Fruit fly (Drosophila melanogaster): ENCODE results near the gene ko.

Gene ko

dm6 chr3L:21037404-21037803, 93.6 kb downstream of the ko start (continued):
- TF ChIP-seq Mes4 (GFP tag; optimal IDR thresholded peaks at IDR 0.05), result peak; percentile 26
- no peak for TF ChIP-seq CG7963 (GFP tag; IDR thresholded peaks at IDR 0.05; ENCODE audit: partially characterized antibody)
- no peak for TF ChIP-seq inv (GFP tag; IDR thresholded peaks at IDR 0.05; ENCODE audit: partially characterized antibody)
- TF ChIP-seq eyg (GFP tag; optimal IDR thresholded peaks at IDR 0.05), result peak; percentile 32
- peak; percentile 69; the same call in 1 of the 2 replicates for TF ChIP-seq Drgx (GFP tag; IDR thresholded peaks at IDR 0.05)
- peak; percentile 82 for TF ChIP-seq az2 (GFP tag; optimal IDR thresholded peaks at IDR 0.05)
- TF ChIP-seq luna (GFP tag; optimal IDR thresholded peaks at IDR 0.05), result no peak
- peak; percentile 89 for TF ChIP-seq PHDP (tag; optimal IDR thresholded peaks at IDR 0.05)
- peak; percentile 77 for TF ChIP-seq dysf (GFP tag; IDR thresholded peaks at IDR 0.05)
- TF ChIP-seq CG1602 (GFP tag; optimal IDR thresholded peaks at IDR 0.05), result peak; percentile 75
- peak; percentile 31 for TF ChIP-seq btn (GFP tag; optimal IDR thresholded peaks at IDR 0.05)
- TF ChIP-seq HmgZ (tag; optimal IDR thresholded peaks at IDR 0.05), result peak; percentile 77
- peak; percentile 56 for TF ChIP-seq mam (GFP tag; optimal IDR thresholded peaks at IDR 0.05)
- TF ChIP-seq MBD-R2 (GFP tag; IDR thresholded peaks at IDR 0.05), result peak; percentile 49; the same call in 1 of the 2 replicates
- no peak for TF ChIP-seq sna (GFP tag; IDR thresholded peaks at IDR 0.05; ENCODE audit: partially characterized antibody)
- TF ChIP-seq CG1603 (tag; optimal IDR thresholded peaks at IDR 0.05), result peak; percentile 62
- TF ChIP-seq jing (GFP tag; optimal IDR thresholded peaks at IDR 0.05), result peak; percentile 51
- no peak for TF ChIP-seq bigmax (GFP tag; optimal IDR thresholded peaks at IDR 0.05)
- no peak for TF ChIP-seq CG4404 (GFP tag; IDR thresholded peaks at IDR 0.05)
- peak; percentile 86 for TF ChIP-seq Xrp1 (GFP tag; IDR thresholded peaks at IDR 0.05)
- TF ChIP-seq Nf-YA (GFP tag; IDR thresholded peaks at IDR 0.05), result no peak
- TF ChIP-seq esg (GFP tag; conservative IDR thresholded peaks at IDR 0.05), result peak; percentile 76
- no peak for TF ChIP-seq Doc3 (GFP tag; IDR thresholded peaks at IDR 0.05; ENCODE audit: partially characterized antibody)
- TF ChIP-seq gce (GFP tag; IDR thresholded peaks at IDR 0.05), result no peak
- peak; percentile 61 for TF ChIP-seq CrebB (tag; optimal IDR thresholded peaks at IDR 0.05)
- TF ChIP-seq oc (tag; optimal IDR thresholded peaks at IDR 0.05), result peak; percentile 84
- TF ChIP-seq grn (GFP tag; optimal IDR thresholded peaks at IDR 0.05), result no peak
- peak; percentile 92 for TF ChIP-seq gem (tag; optimal IDR thresholded peaks at IDR 0.05)
- peak; percentile 88 for TF ChIP-seq vvl (GFP tag; IDR thresholded peaks at IDR 0.05)
- TF ChIP-seq CG12942 (GFP tag; optimal IDR thresholded peaks at IDR 0.05), result peak; percentile 74
- TF ChIP-seq Sry-δ (GFP tag; optimal IDR thresholded peaks at IDR 0.05), result peak; percentile 29
- TF ChIP-seq CG4282 (GFP tag; optimal IDR thresholded peaks at IDR 0.05), result no peak
- TF ChIP-seq nom (GFP tag; optimal IDR thresholded peaks at IDR 0.05), result no peak
- TF ChIP-seq stc (GFP tag; IDR thresholded peaks at IDR 0.05), result peak; percentile 67
- TF ChIP-seq CG2875 (GFP tag; optimal IDR thresholded peaks at IDR 0.05), result peak; percentile 53
- peak; percentile 64; the same call in 1 of the 2 replicates for TF ChIP-seq CG5953 (GFP tag; IDR thresholded peaks at IDR 0.05)
- TF ChIP-seq CG9437 (GFP tag; optimal IDR thresholded peaks at IDR 0.05), result peak; percentile 59
- peak; percentile 68 for TF ChIP-seq Chrac-16 (GFP tag; optimal IDR thresholded peaks at IDR 0.05)
- peak; percentile 67 for TF ChIP-seq CG10366 (GFP tag; IDR thresholded peaks at IDR 0.05)
- TF ChIP-seq C15 (GFP tag; IDR thresholded peaks at IDR 0.05), result peak; percentile 60; the same call in 1 of the 3 replicates
- TF ChIP-seq CG43689 (GFP tag; IDR thresholded peaks at IDR 0.05), result peak; percentile 37; the same call in 1 of the 2 replicates
- peak; percentile 16 for TF ChIP-seq Bdp1 (GFP tag; optimal IDR thresholded peaks at IDR 0.05)
- no peak for TF ChIP-seq br (optimal IDR thresholded peaks at IDR 0.05)
- TF ChIP-seq Vsx1 (GFP tag; optimal IDR thresholded peaks at IDR 0.05), result peak; percentile 49
- TF ChIP-seq YL-1 (GFP tag; optimal IDR thresholded peaks at IDR 0.05), result no peak
- TF ChIP-seq CG7556 (GFP tag; optimal IDR thresholded peaks at IDR 0.05), result peak; percentile 75
- peak; percentile 56 for TF ChIP-seq CG18619 (GFP tag; optimal IDR thresholded peaks at IDR 0.05)
- peak; percentile 80 for TF ChIP-seq ems (GFP tag; optimal IDR thresholded peaks at IDR 0.05)
- TF ChIP-seq dmrt99B (tag; optimal IDR thresholded peaks at IDR 0.05), result peak; percentile 88
- TF ChIP-seq sisA (GFP tag; IDR thresholded peaks at IDR 0.05), result peak; percentile 65
- TF ChIP-seq yki (optimal IDR thresholded peaks at IDR 0.05), result no peak
- no peak for TF ChIP-seq tna (GFP tag; IDR thresholded peaks at IDR 0.05; ENCODE audit: partially characterized antibody)
